Fruit fly (Drosophila melanogaster) whole organism, embryonic: Measurements from ENCODE around the gene Cyp4g15.

ENCODE experiments used
- Adf1 ChIP-seq: fragments of 200-800 bp; sonication (Bioruptor generic); IDR thresholded peaks from 2 replicates; pipeline ENCODE4 v1.3.6; 2022; ENCODE audit warnings: missing biosample characterization, missing genetic modification characterization
- Bgb ChIP-seq: fragments of 200-800 bp; sonication (Bioruptor generic); IDR thresholded peaks from 2 replicates; pipeline ENCODE4 v1.3.6; 2022; ENCODE audit warnings: missing biosample characterization, missing genetic modification characterization; ENCODE audit not compliant: partially characterized antibody
- Bteb2 ChIP-seq: fragments of 200-800 bp; sonication (Bioruptor generic); optimal IDR thresholded peaks from 2 replicates; lab custom pipeline; 2016; ENCODE audit warnings: missing biosample characterization, missing genetic modification characterization
- CG10543 ChIP-seq: fragments of 200-800 bp; sonication (Bioruptor generic); optimal IDR thresholded peaks from 3 replicates; lab custom pipeline; 2017; ENCODE audit warnings: missing biosample characterization, mild to moderate bottlenecking, missing genetic modification characterization, moderate library complexity
- CG11504 ChIP-seq: fragments of 200-800 bp; sonication (Bioruptor generic); optimal IDR thresholded peaks from 3 replicates; lab custom pipeline; 2019; ENCODE audit warnings: missing biosample characterization, mild to moderate bottlenecking, missing genetic modification characterization, moderate library complexity
- CG12104 ChIP-seq: fragments of 200-800 bp; sonication (Bioruptor generic); optimal IDR thresholded peaks from 3 replicates; lab custom pipeline; 2016; ENCODE audit warnings: missing biosample characterization, missing genetic modification characterization
- CG14965 ChIP-seq: fragments of 200-800 bp; sonication (Bioruptor generic); optimal IDR thresholded peaks from 2 replicates; lab custom pipeline; 2016; ENCODE audit warnings: missing biosample characterization, missing genetic modification characterization, borderline replicate concordance
- CG15696 ChIP-seq: fragments of 200-800 bp; sonication (Bioruptor generic); optimal IDR thresholded peaks from 2 replicates; lab custom pipeline; 2019; ENCODE audit warnings: missing biosample characterization, mild to moderate bottlenecking, missing genetic modification characterization, moderate library complexity
- CG17829 ChIP-seq: fragments of 200-800 bp; optimal IDR thresholded peaks from 2 replicates; lab custom pipeline; 2019; ENCODE audit warnings: missing biosample characterization, mild to moderate bottlenecking, missing genetic modification characterization, moderate library complexity
- CG2202 ChIP-seq: fragments of 200-800 bp; sonication (Bioruptor generic); optimal IDR thresholded peaks from 2 replicates; lab custom pipeline; 2018; ENCODE audit warnings: missing biosample characterization, mild to moderate bottlenecking, missing genetic modification characterization
- CG2875 ChIP-seq: fragments of 200-800 bp; sonication (Bioruptor generic); optimal IDR thresholded peaks from 2 replicates; lab custom pipeline; 2017; ENCODE audit warnings: missing biosample characterization, mild to moderate bottlenecking, missing genetic modification characterization, missing genetic modification reagents
- CG31388 ChIP-seq: fragments of 200-800 bp; sonication (Bioruptor generic); optimal IDR thresholded peaks from 2 replicates; lab custom pipeline; 2016; ENCODE audit warnings: missing biosample characterization, missing genetic modification characterization
- CG34376 ChIP-seq: fragments of 200-800 bp; sonication (Bioruptor generic); optimal IDR thresholded peaks from 2 replicates; lab custom pipeline; 2018; ENCODE audit warnings: missing biosample characterization, mild to moderate bottlenecking, missing genetic modification characterization
- CG5245 ChIP-seq: fragments of 200-800 bp; sonication (Bioruptor generic); optimal IDR thresholded peaks from 3 replicates; lab custom pipeline; 2016; ENCODE audit warnings: missing biosample characterization, missing genetic modification characterization
- CG6765 ChIP-seq: fragments of 200-800 bp; sonication (Bioruptor generic); optimal IDR thresholded peaks from 3 replicates; lab custom pipeline; 2017; ENCODE audit warnings: missing biosample characterization, mild to moderate bottlenecking, missing genetic modification characterization
- CG7928 ChIP-seq: fragments of 200-800 bp; sonication (Bioruptor generic); optimal IDR thresholded peaks from 2 replicates; lab custom pipeline; 2017; ENCODE audit warnings: missing biosample characterization, mild to moderate bottlenecking, missing genetic modification characterization
- CG9437 ChIP-seq: fragments of 200-800 bp; sonication (Bioruptor generic); optimal IDR thresholded peaks from 2 replicates; lab custom pipeline; 2018; ENCODE audit warnings: missing biosample characterization, mild to moderate bottlenecking, missing genetic modification characterization
- CHES-1-like ChIP-seq: fragments of 200-800 bp; sonication (Bioruptor generic); optimal IDR thresholded peaks from 2 replicates; lab custom pipeline; 2016; ENCODE audit warnings: missing biosample characterization, missing genetic modification characterization
- CrebB ChIP-seq: fragments of 200-800 bp; sonication (Bioruptor generic); optimal IDR thresholded peaks from 3 replicates; lab custom pipeline; 2018; ENCODE audit warnings: missing biosample characterization, mild to moderate bottlenecking, missing genetic modification characterization
- Dll ChIP-seq: fragments of 200-800 bp; sonication (Bioruptor generic); IDR thresholded peaks from 4 replicates; pipeline ENCODE4 v1.3.6; 2022; ENCODE audit warnings: missing biosample characterization, missing genetic modification characterization; ENCODE audit not compliant: partially characterized antibody
- Dp ChIP-seq: fragments of 200-800 bp; sonication (Bioruptor generic); optimal IDR thresholded peaks from 2 replicates; lab custom pipeline; 2018; ENCODE audit warnings: missing biosample characterization, mild to moderate bottlenecking, missing genetic modification characterization, moderate library complexity
- GATAe ChIP-seq: fragments of 200-800 bp; sonication (Bioruptor generic); conservative IDR thresholded peaks from 2 replicates; pipeline ENCODE4 v1.3.6; 2022; ENCODE audit warnings: missing biosample characterization, missing genetic modification characterization
- Gsc ChIP-seq: fragments of 200-800 bp; sonication (Bioruptor generic); IDR thresholded peaks from 2 replicates; pipeline ENCODE4 v1.3.6; 2022; ENCODE audit warnings: missing biosample characterization, missing genetic modification characterization
- Hr3 ChIP-seq: fragments of 200-800 bp; sonication (Bioruptor generic); optimal IDR thresholded peaks from 3 replicates; lab custom pipeline; 2016; ENCODE audit warnings: missing biosample characterization, missing genetic modification characterization
- Lim3 ChIP-seq: fragments of 200-800 bp; sonication (Bioruptor generic); IDR thresholded peaks from 2 replicates; pipeline ENCODE4 v1.3.6; 2022; ENCODE audit warnings: missing biosample characterization, missing genetic modification characterization
- Mad ChIP-seq: fragments of 200-800 bp; sonication (Bioruptor generic); optimal IDR thresholded peaks from 2 replicates; lab custom pipeline; 2016; ENCODE audit warnings: missing biosample characterization, missing genetic modification characterization
- Max ChIP-seq: fragments of 200-800 bp; sonication (Bioruptor generic); optimal IDR thresholded peaks from 2 replicates; lab custom pipeline; 2016; ENCODE audit warnings: missing biosample characterization, mild to moderate bottlenecking, missing genetic modification characterization
- NfI ChIP-seq: fragments of 200-800 bp; sonication (Bioruptor generic); optimal IDR thresholded peaks from 3 replicates; lab custom pipeline; 2018; ENCODE audit warnings: missing biosample characterization, mild to moderate bottlenecking, missing genetic modification characterization, moderate library complexity
- Oaz ChIP-seq: fragments of 200-800 bp; sonication (Bioruptor generic); IDR thresholded peaks from 2 replicates; pipeline ENCODE4 v1.3.6; 2022; ENCODE audit warnings: missing biosample characterization, missing genetic modification characterization
- Sin3A ChIP-seq: fragments of >200 bp; optimal IDR thresholded peaks from 2 replicates; lab custom pipeline; 2018
- Stat92E ChIP-seq, 3 experiments: fragments of >200 bp in 2 of 3; fragments of 200-800 bp in 1 of 3; sonication (Bioruptor generic) in 1 of 3; optimal IDR thresholded peaks; 2 replicates each; lab custom pipeline; 2017 to 2019; ENCODE audit warnings: missing biosample characterization in 3 of 3, missing genetic modification characterization in 3 of 3, mild to moderate bottlenecking in 1 of 3, moderate library complexity in 1 of 3
- ab ChIP-seq: fragments of 200-800 bp; sonication (Bioruptor generic); optimal IDR thresholded peaks from 2 replicates; lab custom pipeline; 2016; ENCODE audit warnings: missing biosample characterization, missing genetic modification characterization
- ase ChIP-seq: fragments of 200-800 bp; sonication (Bioruptor generic); IDR thresholded peaks from 3 replicates; pipeline ENCODE4 v1.3.6; 2022; ENCODE audit warnings: missing biosample characterization, missing genetic modification characterization
- az2 ChIP-seq: fragments of 200-800 bp; sonication (Bioruptor generic); optimal IDR thresholded peaks from 3 replicates; lab custom pipeline; 2016; ENCODE audit warnings: missing biosample characterization, missing genetic modification characterization
- bigmax ChIP-seq: fragments of 200-800 bp; sonication (Bioruptor generic); optimal IDR thresholded peaks from 2 replicates; lab custom pipeline; 2018; ENCODE audit warnings: missing biosample characterization, mild to moderate bottlenecking, missing genetic modification characterization
- dpn ChIP-seq, 2 experiments: fragments of 200-800 bp; sonication (Bioruptor generic); optimal IDR thresholded peaks; 3 replicates each; lab custom pipeline; 2016; ENCODE audit warnings: missing biosample characterization in 2 of 2, missing genetic modification characterization in 2 of 2
- fd96Cb ChIP-seq: fragments of 200-800 bp; sonication (Bioruptor generic); optimal IDR thresholded peaks from 2 replicates; lab custom pipeline; 2018; ENCODE audit warnings: missing biosample characterization, mild to moderate bottlenecking, missing genetic modification characterization, moderate library complexity
- gsb ChIP-seq: fragments of 200-800 bp; sonication (Bioruptor generic); IDR thresholded peaks from 2 replicates; pipeline ENCODE4 v1.3.6; 2022; ENCODE audit warnings: missing biosample characterization, missing genetic modification characterization
- hkb ChIP-seq, 2 experiments: fragments of 200-800 bp in 1 of 2; fragments of >200 bp in 1 of 2; sonication (Bioruptor generic) in 1 of 2; IDR thresholded peaks in 1 of 2; optimal IDR thresholded peaks in 1 of 2; 2 replicates each; pipeline versions ENCODE4 v1.3.6 to Lab custom; 2017 to 2022; ENCODE audit warnings: missing biosample characterization in 1 of 2, missing genetic modification characterization in 1 of 2
- nmo ChIP-seq: fragments of 200-800 bp; sonication (Bioruptor generic); optimal IDR thresholded peaks from 2 replicates; lab custom pipeline; 2018; ENCODE audit warnings: missing biosample characterization, mild to moderate bottlenecking, missing genetic modification characterization, moderate library complexity
- nom ChIP-seq: fragments of 200-800 bp; sonication (Bioruptor generic); optimal IDR thresholded peaks from 2 replicates; lab custom pipeline; 2017; ENCODE audit warnings: missing biosample characterization, missing genetic modification characterization, mild to moderate bottlenecking, moderate library complexity, missing genetic modification reagents
- peb ChIP-seq: fragments of 200-800 bp; sonication (Bioruptor generic); IDR thresholded peaks from 2 replicates; pipeline ENCODE4 v1.3.6; 2022; ENCODE audit warnings: missing biosample characterization, missing genetic modification characterization
- prd ChIP-seq, 3 experiments: fragments of >200 bp in 2 of 3; fragments of 200-800 bp in 1 of 3; sonication (Bioruptor generic) in 1 of 3; optimal IDR thresholded peaks in 2 of 3; IDR thresholded peaks in 1 of 3; 2 replicates in 2 of 3; 3 replicates in 1 of 3; pipeline versions ENCODE4 v1.3.6 to Lab custom; 2017 to 2022; ENCODE audit warnings: missing biosample characterization in 1 of 3, missing genetic modification characterization in 1 of 3
- rib ChIP-seq: fragments of 200-800 bp; sonication (Bioruptor generic); IDR thresholded peaks from 2 replicates; pipeline ENCODE4 v1.3.6; 2022; ENCODE audit warnings: missing biosample characterization, missing genetic modification characterization
- row ChIP-seq: fragments of 200-800 bp; sonication (Bioruptor generic); IDR thresholded peaks from 3 replicates; pipeline ENCODE4 v1.3.6; 2022; ENCODE audit warnings: missing biosample characterization, missing genetic modification characterization
- so ChIP-seq: fragments of 200-800 bp; sonication (Bioruptor generic); IDR thresholded peaks from 3 replicates; pipeline ENCODE4 v1.3.6; 2022; ENCODE audit warnings: missing biosample characterization, missing genetic modification characterization
- sr ChIP-seq: fragments of 200-800 bp; sonication (Bioruptor generic); IDR thresholded peaks from 3 replicates; pipeline ENCODE4 v1.3.6; 2022; ENCODE audit warnings: missing biosample characterization, missing genetic modification characterization
- trh ChIP-seq: fragments of 200-800 bp; sonication (Bioruptor generic); optimal IDR thresholded peaks from 2 replicates; lab custom pipeline; 2016; ENCODE audit warnings: missing biosample characterization, missing genetic modification characterization

Gene Cyp4g15

DNA sequence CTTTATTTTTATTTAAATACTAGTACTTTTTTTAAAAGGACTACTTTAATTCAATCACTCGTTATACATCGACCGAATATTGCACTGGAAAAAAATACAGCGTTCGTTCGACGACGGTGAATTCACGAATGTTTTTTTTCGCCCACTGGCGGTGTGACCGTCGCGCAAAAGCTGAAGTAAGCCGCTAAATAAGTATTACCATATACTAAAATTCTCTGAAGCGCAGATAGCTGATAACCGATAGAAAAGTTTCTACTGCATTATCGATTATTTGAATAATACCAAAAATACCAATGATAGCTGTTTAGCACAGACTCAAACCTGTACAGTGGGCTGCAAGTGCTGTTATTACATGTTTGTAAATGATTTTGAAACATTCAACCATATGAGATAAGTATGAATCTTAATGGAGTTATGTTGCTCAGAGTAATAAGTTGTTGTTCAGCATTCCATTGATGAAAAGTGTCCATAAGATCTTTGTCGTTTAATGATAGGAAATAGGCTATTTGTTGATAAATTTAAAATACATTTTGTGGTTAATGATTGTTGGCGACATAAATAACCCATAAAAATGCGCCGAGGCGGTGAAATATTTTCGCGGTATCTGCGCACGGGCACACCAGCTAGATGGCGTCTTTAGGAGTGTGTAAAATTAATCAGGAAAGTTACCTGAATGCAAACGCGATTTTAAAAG, 22.5 kb upstream of the Cyp4g15 start, which contains the start of the genes Evi5 and HP5 (continued):
- TF ChIP-seq ab (GFP tag; lab: Kevin White, UChicago), result peak; percentile 24
- no peak for TF ChIP-seq peb (GFP tag; lab: Robert Waterston, UW)
- no peak for TF ChIP-seq sr
- TF ChIP-seq rib, result no peak
- peak; percentile 60; the same call in 1 of the 2 replicates for TF ChIP-seq Bgb (GFP tag; lab: Robert Waterston, UW)
- peak; percentile 26 for TF ChIP-seq Hr3 (GFP tag; lab: Kevin White, UChicago)
- TF ChIP-seq nmo (GFP tag; lab: Kevin White, UChicago), result peak; percentile 79
- TF ChIP-seq NfI, result peak; percentile 12
- TF ChIP-seq dpn (GFP tag; optimal IDR thresholded peaks at IDR 0.05; lab: Kevin White, UChicago), result peak; percentile 46 to 75
- no peak for TF ChIP-seq hkb (optimal IDR thresholded peaks at IDR 0.05; lab: Kevin White, UChicago)
- TF ChIP-seq hkb (GFP tag; IDR thresholded peaks at IDR 0.05; lab: Robert Waterston, UW), result no peak
- no peak for TF ChIP-seq CG2202 (tag; lab: Kevin White, UChicago)
- TF ChIP-seq ase (GFP tag; lab: Robert Waterston, UW), result peak; percentile 53; the same call in 1 of the 3 replicates
- TF ChIP-seq Dp (GFP tag; lab: Kevin White, UChicago), result peak; percentile 41
- peak; percentile 29 for TF ChIP-seq CG5245 (GFP tag; lab: Kevin White, UChicago)
- TF ChIP-seq CG11504 (tag; lab: Kevin White, UChicago), result peak; percentile 63
- TF ChIP-seq Oaz (GFP tag; lab: Robert Waterston, UW), result peak; percentile 21; the same call in 1 of the 2 replicates
- TF ChIP-seq Max (GFP tag; lab: Kevin White, UChicago), result peak; percentile 2
- peak; percentile 55 for TF ChIP-seq trh (GFP tag; lab: Kevin White, UChicago)
- TF ChIP-seq CG2875 (GFP tag; lab: Kevin White, UChicago), result no peak
- TF ChIP-seq CHES-1-like (GFP tag; lab: Kevin White, UChicago), result peak; percentile 54
- peak; percentile 87 for TF ChIP-seq row (GFP tag; lab: Robert Waterston, UW)
- TF ChIP-seq CG9437 (GFP tag; lab: Kevin White, UChicago), result no peak
- TF ChIP-seq CG14965 (GFP tag; lab: Kevin White, UChicago), result no peak
- TF ChIP-seq Dll (GFP tag; lab: Robert Waterston, UW), result peak; percentile 47; the same call in 2 of the 4 replicates
- no peak for TF ChIP-seq prd (optimal IDR thresholded peaks at IDR 0.05; lab: Kevin White, UChicago)
- TF ChIP-seq prd (GFP tag; IDR thresholded peaks at IDR 0.05; lab: Robert Waterston, UW), result peak; percentile 80
- TF ChIP-seq Mad, result no peak
- peak; percentile 60 for TF ChIP-seq nom (GFP tag; lab: Kevin White, UChicago)
- TF ChIP-seq CG31388 (GFP tag; lab: Kevin White, UChicago), result no peak
- no peak for TF ChIP-seq bigmax
- peak; percentile 21 for TF ChIP-seq CG7928 (GFP tag; lab: Kevin White, UChicago)
- peak; percentile 24; the same call in 1 of the 2 replicates for TF ChIP-seq GATAe (GFP tag; lab: Robert Waterston, UW)
- TF ChIP-seq Sin3A (lab: Kevin White, UChicago), result peak; percentile 80
- no peak; the same call in 1 of the 2 replicates for TF ChIP-seq Adf1 (GFP tag; lab: Robert Waterston, UW)
- peak; percentile 29 for TF ChIP-seq CG10543
- TF ChIP-seq CG34376 (GFP tag; lab: Kevin White, UChicago), result no peak
- no peak for TF ChIP-seq CG12104 (GFP tag; lab: Kevin White, UChicago)
- no peak for TF ChIP-seq CG6765 (GFP tag; lab: Kevin White, UChicago)
- peak; percentile 42 for TF ChIP-seq CG15696 (tag; lab: Kevin White, UChicago)
- TF ChIP-seq Bteb2 (GFP tag; lab: Kevin White, UChicago), result no peak
- no peak for TF ChIP-seq gsb (GFP tag; lab: Robert Waterston, UW)
- no peak for TF ChIP-seq Lim3 (GFP tag; lab: Robert Waterston, UW)
- TF ChIP-seq Stat92E (GFP tag; optimal IDR thresholded peaks at IDR 0.05; lab: Kevin White, UChicago), result no peak
- peak; percentile 57 for TF ChIP-seq CG17829
- no peak for TF ChIP-seq CrebB (tag; lab: Kevin White, UChicago)
- no peak for TF ChIP-seq fd96Cb
- peak; percentile 24; the same call in 1 of the 2 replicates for TF ChIP-seq Gsc
- no peak for TF ChIP-seq az2 (GFP tag; lab: Kevin White, UChicago)
- no peak; the same call in 2 of the 3 replicates for TF ChIP-seq so (GFP tag; lab: Robert Waterston, UW)
